Worm (Caenorhabditis elegans): Measurements from ENCODE around the gene F29A7.6.

ce11 chrII:2707872-2708271 lies 44.5 kb downstream of the F29A7.6 start, which contains the start of gene Y47G7B.2:
- TF ChIP-seq fkh-6 (tag; optimal IDR thresholded peaks at IDR 0.05) (no peak), nhr-11 (tag; optimal IDR thresholded peaks at IDR 0.05) (no peak), ceh-31 (tag; optimal IDR thresholded peaks at IDR 0.05) (no peak), ama-1 (optimal IDR thresholded peaks at IDR 0.05) (no peak), fkh-10 (GFP tag; optimal IDR thresholded peaks at IDR 0.05) (no peak), tbx-7 (tag; optimal IDR thresholded peaks at IDR 0.05) (no peak)
